Worm (Caenorhabditis elegans) whole organism, L4 larva: Measurements from ENCODE around the gene fip-4.

ENCODE experiments used
- Y75B8A.6 ChIP-seq: fragments of 200-800 bp; sonication (Bioruptor generic); IDR thresholded peaks from 2 replicates; pipeline ENCODE4 v1.3.6; 2022; ENCODE audit warnings: missing genetic modification reagents, missing genetic modification characterization, missing compliant biosample characterization
- ZK337.2 ChIP-seq: fragments of 200-800 bp; sonication (Bioruptor generic); IDR thresholded peaks from 2 replicates; pipeline ENCODE4 v1.3.6; 2022; ENCODE audit warnings: missing genetic modification reagents, missing genetic modification characterization, missing compliant biosample characterization
- ceh-44 ChIP-seq: fragments of 200-800 bp; sonication (Bioruptor generic); IDR thresholded peaks from 2 replicates; pipeline ENCODE4 v1.3.6; 2022; ENCODE audit warnings: missing genetic modification reagents, missing genetic modification characterization, missing compliant biosample characterization
- ces-1 ChIP-seq: fragments of 150-350 bp; sonication (generic microtip); optimal IDR thresholded peaks from 4 replicates; lab custom pipeline; 2014; ENCODE audit warnings: missing biosample characterization, missing genetic modification reagents, missing genetic modification characterization
- daf-16 ChIP-seq, 3 experiments: sonication (generic microtip); optimal IDR thresholded peaks; 2 replicates each; lab custom pipeline; 2016 to 2017; ENCODE audit warnings: missing genetic modification characterization in 3 of 3, missing genetic modification reagents in 3 of 3, mild to moderate bottlenecking in 2 of 3, missing compliant biosample characterization in 2 of 3, missing biosample characterization in 1 of 3, moderate library complexity in 1 of 3
- daf-19 ChIP-seq: fragments of 200-800 bp; sonication (Bioruptor generic); conservative IDR thresholded peaks from 2 replicates; pipeline ENCODE4 v1.3.6; 2022; ENCODE audit warnings: missing genetic modification characterization, missing compliant biosample characterization
- dmd-6 ChIP-seq: fragments of 200-800 bp; sonication (Bioruptor generic); IDR thresholded peaks from 2 replicates; pipeline ENCODE4 v1.3.6; 2022; ENCODE audit warnings: missing genetic modification reagents, missing genetic modification characterization, missing compliant biosample characterization
- dpl-1 ChIP-seq: fragments of 150-350 bp; optimal IDR thresholded peaks from 2 replicates; lab custom pipeline; 2014; ENCODE audit warnings: missing biosample characterization, missing genetic modification reagents, missing genetic modification characterization
- dve-1 ChIP-seq: sonication (generic microtip); optimal IDR thresholded peaks from 2 replicates; lab custom pipeline; 2017; ENCODE audit warnings: antibody characterized with exemption, mild to moderate bottlenecking, missing genetic modification characterization, missing compliant biosample characterization; ENCODE audit not compliant: insufficient read depth
- fos-1 ChIP-seq: fragments of 150-350 bp; optimal IDR thresholded peaks from 2 replicates; lab custom pipeline; 2014; ENCODE audit warnings: missing biosample characterization, missing genetic modification characterization
- gei-8 ChIP-seq: fragments of 200-800 bp; sonication (Bioruptor generic); optimal IDR thresholded peaks from 2 replicates; lab custom pipeline; 2018; ENCODE audit warnings: mild to moderate bottlenecking, missing genetic modification characterization, missing compliant biosample characterization
- hif-1 ChIP-seq, 2 experiments: sonication (generic microtip); optimal IDR thresholded peaks; 2 replicates each; lab custom pipeline; 2016 to 2017; ENCODE audit warnings: missing compliant biosample characterization in 2 of 2, missing genetic modification characterization in 2 of 2, missing genetic modification reagents in 2 of 2, missing genotype in 2 of 2, mild to moderate bottlenecking in 1 of 2
- hlh-11 ChIP-seq: fragments of 200-800 bp; sonication (Bioruptor generic); optimal IDR thresholded peaks from 2 replicates; lab custom pipeline; 2018; ENCODE audit warnings: mild to moderate bottlenecking, missing genetic modification characterization, missing compliant biosample characterization
- hlh-30 ChIP-seq: sonication (generic microtip); optimal IDR thresholded peaks from 2 replicates; lab custom pipeline; 2017; ENCODE audit warnings: antibody characterized with exemption, mild to moderate bottlenecking, missing genetic modification characterization, missing compliant biosample characterization; ENCODE audit not compliant: insufficient read depth
- lin-1 ChIP-seq: fragments of 200-800 bp; sonication (Bioruptor generic); IDR thresholded peaks from 2 replicates; pipeline ENCODE4 v1.3.6; 2022; ENCODE audit warnings: missing genetic modification reagents, missing genetic modification characterization, missing compliant biosample characterization
- madf-5 ChIP-seq, 2 experiments: fragments of 200-800 bp; sonication (Bioruptor generic); IDR thresholded peaks; 2 replicates each; pipeline ENCODE4 v1.3.6; 2022; ENCODE audit warnings: missing compliant biosample characterization in 2 of 2, missing genetic modification characterization in 2 of 2
- mdl-1 ChIP-seq, 2 experiments: fragments of 150-350 bp in 1 of 2; sonication (generic microtip) in 1 of 2; optimal IDR thresholded peaks; 2 replicates each; lab custom pipeline; 2014 to 2017; ENCODE audit warnings: missing biosample characterization in 2 of 2, missing genetic modification characterization in 2 of 2
- mes-2 ChIP-seq: sonication (generic microtip); optimal IDR thresholded peaks from 2 replicates; lab custom pipeline; 2016; ENCODE audit warnings: missing genotype, mild to moderate bottlenecking, missing genetic modification characterization, missing compliant biosample characterization; ENCODE audit not compliant: poor library complexity, severe bottlenecking
- mxl-2 ChIP-seq: fragments of 200-800 bp; sonication (Bioruptor generic); conservative IDR thresholded peaks from 2 replicates; pipeline ENCODE4 v1.3.6; 2022; ENCODE audit warnings: missing genetic modification reagents, missing genetic modification characterization, missing compliant biosample characterization
- mxl-3 ChIP-seq: fragments of 200-800 bp; sonication (Bioruptor generic); optimal IDR thresholded peaks from 2 replicates; lab custom pipeline; 2018; ENCODE audit warnings: mild to moderate bottlenecking, missing genetic modification characterization, missing compliant biosample characterization
- nhr-237 ChIP-seq: sonication (generic microtip); optimal IDR thresholded peaks from 2 replicates; lab custom pipeline; 2017; ENCODE audit warnings: missing biosample characterization, missing genetic modification characterization
- nhr-28 ChIP-seq: fragments of 150-350 bp; optimal IDR thresholded peaks from 2 replicates; lab custom pipeline; 2014; ENCODE audit warnings: missing biosample characterization, missing genetic modification characterization
- nhr-48 ChIP-seq: sonication (generic microtip); optimal IDR thresholded peaks from 2 replicates; lab custom pipeline; 2016; ENCODE audit warnings: mild to moderate bottlenecking, missing genetic modification characterization, missing compliant biosample characterization
- nhr-76 ChIP-seq: fragments of 150-350 bp; optimal IDR thresholded peaks from 2 replicates; lab custom pipeline; 2014; ENCODE audit warnings: missing biosample characterization, missing genetic modification characterization
- nhr-77 ChIP-seq: fragments of 150-350 bp; optimal IDR thresholded peaks from 2 replicates; lab custom pipeline; 2014; ENCODE audit warnings: missing biosample characterization, missing genetic modification characterization
- pha-4 ChIP-seq, 2 experiments: fragments of 150-350 bp in 1 of 2; fragments of 200-800 bp in 1 of 2; sonication (Bioruptor generic) in 1 of 2; IDR thresholded peaks in 1 of 2; optimal IDR thresholded peaks in 1 of 2; 2 replicates each; pipeline versions ENCODE4 v1.3.6 to Lab custom; 2014 to 2022; ENCODE audit warnings: missing genetic modification characterization in 2 of 2, missing genetic modification reagents in 2 of 2, missing biosample characterization in 1 of 2, missing compliant biosample characterization in 1 of 2
- php-3 ChIP-seq: fragments of 200-800 bp; sonication (Bioruptor generic); IDR thresholded peaks from 2 replicates; pipeline ENCODE4 v1.3.6; 2022; ENCODE audit warnings: missing genetic modification reagents, missing genetic modification characterization, missing compliant biosample characterization
- pqm-1 ChIP-seq: sonication (generic microtip); optimal IDR thresholded peaks from 2 replicates; lab custom pipeline; 2017; ENCODE audit warnings: missing biosample characterization, missing genetic modification characterization
- skn-1 ChIP-seq: fragments of 150-350 bp; optimal IDR thresholded peaks from 2 replicates; lab custom pipeline; 2014; ENCODE audit warnings: missing biosample characterization, missing genetic modification characterization
- snpc-4 ChIP-seq: fragments of 150-350 bp; optimal IDR thresholded peaks from 2 replicates; lab custom pipeline; 2014; ENCODE audit warnings: missing biosample characterization, missing genetic modification characterization
- tra-1 ChIP-seq: fragments of 200-800 bp; sonication (Bioruptor generic); IDR thresholded peaks from 2 replicates; pipeline ENCODE4 v1.3.6; 2022; ENCODE audit warnings: missing genetic modification reagents, missing genetic modification characterization, missing compliant biosample characterization
- unc-130 ChIP-seq: sonication (generic microtip); optimal IDR thresholded peaks from 2 replicates; lab custom pipeline; 2016; ENCODE audit warnings: missing genetic modification reagents, missing genetic modification characterization, missing compliant biosample characterization
- unc-62 ChIP-seq, 3 experiments: fragments of 150-350 bp in 1 of 3; sonication (generic microtip); optimal IDR thresholded peaks in 2 of 3; peaks in 1 of 3; 1 replicate in 1 of 3; 2 replicates in 2 of 3; lab custom pipeline; 2014 to 2017; ENCODE audit warnings: missing biosample characterization in 3 of 3, missing genetic modification characterization in 3 of 3, missing genetic modification reagents in 3 of 3, missing genotype in 1 of 3

The fip-4 gene

ce11 chrV:8651007-8651711, 40.1 kb upstream of the fip-4 start (continued):
- no peak for TF ChIP-seq daf-19 (GFP tag; lab: Robert Waterston, UW)
- TF ChIP-seq mxl-2 (GFP tag; lab: Robert Waterston, UW) = no peak
- no peak for TF ChIP-seq ces-1 (GFP tag; lab: Kevin White, UChicago)
- TF ChIP-seq nhr-77 (tag; lab: Kevin White, UChicago) = peak; percentile 88
- peak; percentile 99 for TF ChIP-seq tra-1 (GFP tag; lab: Robert Waterston, UW)
- TF ChIP-seq, all 104 proteins: peak for 30

ce11 chrV:8650365-8650764, 39.3 kb upstream of the fip-4 start:
- TF ChIP-seq dpl-1 = no peak
- TF ChIP-seq madf-5 (GFP tag; IDR thresholded peaks at IDR 0.05; lab: Robert Waterston, UW) = no peak
- no peak for TF ChIP-seq pha-4 (GFP tag; IDR thresholded peaks at IDR 0.05; lab: Robert Waterston, UW)
- TF ChIP-seq pha-4 (tag; optimal IDR thresholded peaks at IDR 0.05; lab: Kevin White, UChicago) = no peak
- no peak for TF ChIP-seq fos-1 (tag; lab: Kevin White, UChicago)
- no peak for TF ChIP-seq hif-1 (tag; optimal IDR thresholded peaks at IDR 0.05; lab: Kevin White, UChicago)
- TF ChIP-seq nhr-76 (tag; lab: Kevin White, UChicago) = no peak
- peak; percentile 15 for TF ChIP-seq hlh-30 (tag; lab: Kevin White, UChicago)
- peak in 1 of 2 experiments; percentile 73 for TF ChIP-seq daf-16 (GFP tag; optimal IDR thresholded peaks at IDR 0.05; lab: Kevin White, UChicago)
- TF ChIP-seq daf-16 (tag; optimal IDR thresholded peaks at IDR 0.05; lab: Kevin White, UChicago) = peak; percentile 68

- TF ChIP-seq dmd-6 (GFP tag; lab: Robert Waterston, UW) (peak; percentile 90), mdl-1 (tag; optimal IDR thresholded peaks at IDR 0.05; lab: Kevin White, UChicago) (peak in 1 of 2 experiments; percentile 48), snpc-4 (no peak), Y75B8A.6 (GFP tag; lab: Robert Waterston, UW) (no peak), dve-1 (peak; percentile 82), ZK337.2 (GFP tag; lab: Robert Waterston, UW) (no peak), mxl-3 (GFP tag; lab: Kevin White, UChicago) (peak; percentile 13), nhr-77 (tag; lab: Kevin White, UChicago) (peak; percentile 73), nhr-237 (no peak), ceh-44 (no peak), lin-1 (GFP tag; lab: Robert Waterston, UW) (peak; percentile 75), nhr-28 (peak; percentile 91), tra-1 (GFP tag; lab: Robert Waterston, UW) (0 out of 2 replicates have a peak, but pooled peaks have one; percentile 63), hlh-11 (tag; lab: Kevin White, UChicago) (peak; percentile 90), pqm-1 (tag; lab: Kevin White, UChicago) (peak; percentile 98), nhr-48 (tag; lab: Kevin White, UChicago) (peak; percentile 52), daf-16 (GFP tag; optimal IDR thresholded peaks at IDR 0.05; lab: Kevin White, UChicago) (no peak), daf-16 (tag; optimal IDR thresholded peaks at IDR 0.05; lab: Kevin White, UChicago) (peak; percentile 94), skn-1 (tag; lab: Kevin White, UChicago) (no peak)
- TF ChIP-seq, all 104 proteins: peak for 12
Observed at ce11 chrV:8648251-8648650, 37.2 kb upstream of the fip-4 start.

ce11 chrV:8643093-8643492, 32.0 kb upstream of the fip-4 start, which contains the start of gene asp-13:
Gene asp-13 (minus strand): TSS chrV:8643193.
- peak; percentile 3 for TF ChIP-seq dve-1
- TF ChIP-seq nhr-28 = peak; percentile 15
- no peak for TF ChIP-seq mes-2 (tag; lab: Kevin White, UChicago)
- TF ChIP-seq unc-130 = no peak
- no peak for TF ChIP-seq php-3 (GFP tag; lab: Robert Waterston, UW)
- TF ChIP-seq unc-62 (GFP tag; optimal IDR thresholded peaks at IDR 0.05 in 1 of 2; lab: Kevin White, UChicago) = peak in 1 of 2 experiments; percentile 30
- no peak for TF ChIP-seq unc-62 (tag; optimal IDR thresholded peaks at IDR 0.05; lab: Kevin White, UChicago)
- no peak for TF ChIP-seq daf-16 (GFP tag; optimal IDR thresholded peaks at IDR 0.05; lab: Kevin White, UChicago)
- peak; percentile 23 for TF ChIP-seq daf-16 (tag; optimal IDR thresholded peaks at IDR 0.05; lab: Kevin White, UChicago)
- peak; percentile 37 for TF ChIP-seq pqm-1 (tag; lab: Kevin White, UChicago)
- no peak for TF ChIP-seq hlh-30 (tag; lab: Kevin White, UChicago)
- no peak for TF ChIP-seq gei-8
